Worm (Caenorhabditis elegans) whole organism, L2 larva: Measurements from ENCODE around the gene K09E4.4.

Experiments used
- ZK546.5 ChIP-seq: sonication (generic microtip); optimal IDR thresholded peaks from 2 replicates; lab custom pipeline; 2017; ENCODE audit warnings: missing biosample characterization, missing genetic modification characterization
- ama-1 ChIP-seq: fragments of 150-350 bp; optimal IDR thresholded peaks from 2 replicates; lab custom pipeline; 2018; ENCODE audit warnings: inconsistent platforms
- ceh-16 ChIP-seq: fragments of 150-350 bp; optimal IDR thresholded peaks from 2 replicates; lab custom pipeline; 2014; ENCODE audit warnings: missing biosample characterization, missing genetic modification characterization
- dmd-4 ChIP-seq: sonication (generic microtip); optimal IDR thresholded peaks from 2 replicates; lab custom pipeline; 2017; ENCODE audit warnings: missing biosample characterization, missing genetic modification characterization
- egl-27 ChIP-seq: sonication (generic microtip); optimal IDR thresholded peaks from 3 replicates; lab custom pipeline; 2017; ENCODE audit warnings: missing biosample characterization, missing genetic modification reagents, missing genetic modification characterization
- elt-3 ChIP-seq: sonication (generic microtip); optimal IDR thresholded peaks from 2 replicates; lab custom pipeline; 2017; ENCODE audit warnings: missing biosample characterization, missing genetic modification characterization
- gmeb-1 ChIP-seq: fragments of 150-350 bp; optimal IDR thresholded peaks from 2 replicates; lab custom pipeline; 2014; ENCODE audit warnings: missing biosample characterization, missing genetic modification characterization
- lsy-2 ChIP-seq, 2 experiments: fragments of 150-350 bp in 1 of 2; sonication (generic microtip) in 1 of 2; optimal IDR thresholded peaks; 2 replicates each; lab custom pipeline; 2014 to 2017; ENCODE audit warnings: missing biosample characterization in 2 of 2, missing genetic modification characterization in 2 of 2
- mbf-1 ChIP-seq: sonication (generic microtip); optimal IDR thresholded peaks from 2 replicates; lab custom pipeline; 2017; ENCODE audit warnings: missing biosample characterization, missing genetic modification characterization
- nhr-6 ChIP-seq: fragments of 150-350 bp; optimal IDR thresholded peaks from 2 replicates; lab custom pipeline; 2014; ENCODE audit warnings: missing biosample characterization, missing genetic modification characterization
- nhr-77 ChIP-seq: fragments of 150-350 bp; optimal IDR thresholded peaks from 2 replicates; lab custom pipeline; 2014; ENCODE audit warnings: missing biosample characterization, missing genetic modification characterization
- skn-1 ChIP-seq: sonication (generic microtip); optimal IDR thresholded peaks from 2 replicates; lab custom pipeline; 2017; ENCODE audit warnings: missing biosample characterization, missing genetic modification characterization
- unc-62 ChIP-seq: fragments of 150-350 bp; optimal IDR thresholded peaks from 2 replicates; lab custom pipeline; 2014; ENCODE audit warnings: missing biosample characterization, missing genetic modification reagents, missing genetic modification characterization
- ztf-4 ChIP-seq: fragments of 150-350 bp; optimal IDR thresholded peaks from 2 replicates; lab custom pipeline; 2014; ENCODE audit warnings: missing biosample characterization, missing genetic modification characterization

- no peak for TF ChIP-seq gmeb-1 (tag; lab: Kevin White, UChicago)
- no peak for TF ChIP-seq unc-62 (GFP tag; lab: Kevin White, UChicago)
- no peak for TF ChIP-seq elt-3 (tag; lab: Kevin White, UChicago)
- no peak for TF ChIP-seq ZK546.5 (tag; lab: Kevin White, UChicago)
- TF ChIP-seq skn-1 (tag; lab: Kevin White, UChicago) = no peak
- TF ChIP-seq ama-1 (lab: Kevin White, UChicago) = no peak
- no peak for TF ChIP-seq lsy-2 (tag; optimal IDR thresholded peaks at IDR 0.05; lab: Kevin White, UChicago)
- TF ChIP-seq egl-27 (tag; lab: Kevin White, UChicago) = no peak
- no peak for TF ChIP-seq dmd-4 (tag; lab: Kevin White, UChicago)
- TF ChIP-seq nhr-77 (tag; lab: Kevin White, UChicago) = no peak
- TF ChIP-seq ceh-16 (tag; lab: Kevin White, UChicago) = no peak
- TF ChIP-seq ztf-4 (tag; lab: Kevin White, UChicago) = no peak
- no peak for TF ChIP-seq nhr-6 (tag; lab: Kevin White, UChicago)
- no peak for TF ChIP-seq mbf-1 (tag; lab: Kevin White, UChicago)
Observed at ce11 chrII:14068607-14069006, 53.4 kb downstream of the K09E4.4 start, which contains the start of gene xrn-1.
